Worm (Caenorhabditis elegans): ENCODE measurements around the gene znfx-1.

Gene znfx-1

DNA sequence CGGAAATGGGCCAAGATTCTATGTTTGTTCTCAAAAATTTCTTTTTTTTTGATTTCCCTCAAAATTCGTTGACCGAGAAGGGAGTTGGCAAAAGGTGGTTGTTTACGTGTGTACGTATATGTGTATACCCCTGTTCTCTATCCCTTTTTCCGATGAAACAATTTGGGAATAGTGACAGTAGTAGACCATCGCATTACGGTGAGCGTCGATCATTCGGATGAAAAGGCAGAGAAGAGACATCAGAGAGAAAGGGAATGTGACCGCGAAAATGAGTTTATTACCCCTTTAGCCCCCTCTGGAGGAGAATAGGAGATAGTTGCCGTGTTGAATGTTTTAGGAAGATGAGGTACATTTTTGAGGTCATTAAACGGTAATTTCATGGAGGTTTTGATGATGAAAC lies 46.6 kb downstream of the znfx-1 start:
- no peak for TF ChIP-seq ztf-4 (tag; optimal IDR thresholded peaks at IDR 0.05)
- TF ChIP-seq ztf-11 (tag; optimal IDR thresholded peaks at IDR 0.05) = no peak
- no peak for TF ChIP-seq sma-3 (GFP tag; optimal IDR thresholded peaks at IDR 0.05)
- TF ChIP-seq nhr-25 (tag; optimal IDR thresholded peaks at IDR 0.05) = peak; percentile 28
- peak; percentile 1 for TF ChIP-seq C34F6.9 (tag; optimal IDR thresholded peaks at IDR 0.05)
- peak; percentile 36 for TF ChIP-seq blmp-1 (tag; optimal IDR thresholded peaks at IDR 0.05; ENCODE audit: insufficient read depth)
- TF ChIP-seq sma-9 (GFP tag; optimal IDR thresholded peaks at IDR 0.05) = peak; percentile 16
- TF ChIP-seq sma-9 (tag; optimal IDR thresholded peaks at IDR 0.05) = no peak
- no peak for TF ChIP-seq ztf-1 (GFP tag; conservative IDR thresholded peaks at IDR 0.05)
- peak; percentile 51 for TF ChIP-seq nhr-129 (tag; optimal IDR thresholded peaks at IDR 0.05)
- TF ChIP-seq elt-3 (tag; optimal IDR thresholded peaks at IDR 0.05) = no peak

DNA sequence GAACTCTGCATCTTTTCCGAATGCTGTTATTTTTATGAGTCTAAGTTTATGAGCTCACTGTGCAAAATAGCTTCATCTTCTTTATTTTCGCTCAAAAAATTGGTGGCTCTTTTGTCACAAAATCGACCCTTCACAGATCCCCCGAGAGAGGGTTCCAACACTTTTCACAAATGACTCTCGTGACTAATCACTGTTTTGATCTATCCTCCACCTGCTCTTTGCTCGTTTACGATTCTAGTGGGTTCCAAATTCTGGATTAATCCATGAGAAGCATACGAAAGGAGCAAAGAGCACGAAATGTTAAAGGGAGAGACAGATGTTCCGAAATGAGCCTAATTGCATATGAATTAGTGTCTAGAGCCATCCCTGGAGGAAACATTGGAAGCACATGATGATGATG lies 47.9 kb downstream of the znfx-1 start:
- TF ChIP-seq nhr-12 (tag; optimal IDR thresholded peaks at IDR 0.05) (no peak), unc-39 (tag; optimal IDR thresholded peaks at IDR 0.05) (no peak), sma-9 (GFP tag; optimal IDR thresholded peaks at IDR 0.05) (no peak), sma-9 (tag; optimal IDR thresholded peaks at IDR 0.05) (no peak), ZK546.5 (tag; optimal IDR thresholded peaks at IDR 0.05) (no peak), egl-27 (tag; optimal IDR thresholded peaks at IDR 0.05) (no peak), lin-39 (tag; optimal IDR thresholded peaks at IDR 0.05) (no peak), lin-11 (tag; optimal IDR thresholded peaks at IDR 0.05) (no peak), aly-2 (tag; optimal IDR thresholded peaks at IDR 0.05) (no peak), dmd-4 (tag; optimal IDR thresholded peaks at IDR 0.05) (no peak), blmp-1 (tag; optimal IDR thresholded peaks at IDR 0.05; ENCODE audit: insufficient read depth) (no peak), Y55F3AM.14 (GFP tag; optimal IDR thresholded peaks at IDR 0.05) (no peak), mdl-1 (tag; optimal IDR thresholded peaks at IDR 0.05) (no peak), elt-1 (tag; optimal IDR thresholded peaks at IDR 0.05) (no peak), sem-4 (tag; optimal IDR thresholded peaks at IDR 0.05) (no peak), snpc-4 (tag; optimal IDR thresholded peaks at IDR 0.05) (no peak), nhr-10 (tag; optimal IDR thresholded peaks at IDR 0.05) (no peak), ztf-11 (tag; optimal IDR thresholded peaks at IDR 0.05) (no peak)

DNA sequence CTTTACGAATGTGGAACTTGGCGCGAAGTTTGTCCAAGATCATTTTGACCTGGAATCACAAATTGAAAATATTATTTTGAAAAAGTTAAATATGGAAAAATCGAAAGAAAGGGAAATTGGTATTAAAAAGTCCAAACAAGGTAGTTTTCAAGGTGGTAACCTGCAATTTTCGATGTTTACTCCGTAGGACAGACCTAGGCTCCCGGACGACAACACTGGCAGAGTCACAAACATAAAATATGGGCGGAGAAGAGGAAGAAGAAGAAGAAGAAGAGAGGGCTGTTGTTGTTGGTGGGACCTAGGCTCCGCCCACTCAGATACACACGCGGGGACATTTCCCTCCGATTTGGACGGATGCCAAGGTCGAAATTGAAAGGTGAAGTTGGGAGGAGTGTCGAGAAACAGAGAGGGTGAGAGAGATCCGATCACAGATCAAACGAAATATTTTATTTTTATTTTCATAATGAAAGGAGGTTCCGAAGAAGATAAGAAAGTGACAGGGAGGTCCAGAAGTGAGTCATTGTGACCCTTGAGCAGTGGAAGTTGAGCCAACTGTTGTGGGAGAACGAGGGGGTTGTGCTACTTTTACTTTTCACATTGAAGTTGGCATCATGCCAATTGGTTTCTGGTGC lies 48.6 kb downstream of the znfx-1 start, which contains the start of gene aqp-2:
aqp-2 (minus strand) TSS at position 51 of the 632 bp plus-strand sequence.
- peak; percentile 17 for TF ChIP-seq C34F6.9 (tag; optimal IDR thresholded peaks at IDR 0.05)
- TF ChIP-seq lsy-2 (tag; optimal IDR thresholded peaks at IDR 0.05) = peak in 1 of 2 experiments; percentile 36
- TF ChIP-seq zag-1 (tag; optimal IDR thresholded peaks at IDR 0.05) = no peak
- TF ChIP-seq sma-9 (GFP tag; optimal IDR thresholded peaks at IDR 0.05) = peak; percentile 82
- TF ChIP-seq sma-9 (tag; optimal IDR thresholded peaks at IDR 0.05) = no peak
- TF ChIP-seq crh-2 (tag; optimal IDR thresholded peaks at IDR 0.05) = no peak
- no peak for TF ChIP-seq ceh-16 (tag; optimal IDR thresholded peaks at IDR 0.05)
- TF ChIP-seq fos-1 (tag; optimal IDR thresholded peaks at IDR 0.05) = peak; percentile 2
- peak; percentile 68 for TF ChIP-seq F13H6.1 (tag; optimal IDR thresholded peaks at IDR 0.05)
- no peak for TF ChIP-seq nhr-21 (tag; optimal IDR thresholded peaks at IDR 0.05)
- peak; percentile 31 for TF ChIP-seq nhr-25 (tag; optimal IDR thresholded peaks at IDR 0.05)
- no peak for TF ChIP-seq alr-1 (tag; optimal IDR thresholded peaks at IDR 0.05)
- peak; percentile 17 for TF ChIP-seq ama-1 (optimal IDR thresholded peaks at IDR 0.05)
- TF ChIP-seq nhr-129 (tag; optimal IDR thresholded peaks at IDR 0.05) = peak; percentile 53
- TF ChIP-seq mbf-1 (tag; optimal IDR thresholded peaks at IDR 0.05) = no peak

DNA sequence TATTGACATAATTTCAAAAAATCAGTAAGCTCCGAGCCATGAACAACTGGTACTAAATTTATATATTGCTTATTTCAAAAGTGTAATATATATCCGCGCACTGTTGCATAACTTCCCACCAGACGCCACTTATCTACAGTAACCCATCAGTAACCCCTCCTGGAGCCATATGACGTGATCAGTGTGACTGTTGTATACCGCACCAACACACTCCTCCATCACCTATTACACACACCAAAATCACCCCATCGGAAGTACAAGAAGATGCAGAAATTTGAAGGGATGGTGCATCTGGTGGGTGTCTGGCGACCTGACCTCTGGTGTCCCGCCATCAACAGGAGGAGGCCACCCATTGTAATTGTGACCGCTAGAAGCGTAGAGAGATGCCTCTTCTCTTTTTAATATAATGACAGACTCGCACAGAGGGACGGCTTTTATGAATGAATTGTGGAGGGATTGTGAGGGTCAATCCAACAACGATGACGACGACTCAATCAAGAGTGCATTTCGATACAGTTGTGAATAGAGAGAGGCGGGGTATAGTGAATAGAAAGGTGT lies 49.5 kb downstream of the znfx-1 start:
- TF ChIP-seq fos-1 (tag; optimal IDR thresholded peaks at IDR 0.05) (no peak), nhr-12 (tag; optimal IDR thresholded peaks at IDR 0.05) (no peak), unc-55 (GFP tag; optimal IDR thresholded peaks at IDR 0.05) (no peak)
